Fruit fly (Drosophila melanogaster) whole organism, prepupa: ENCODE results near the gene Tg.

Experiments
- Hr39 ChIP-seq: fragments of 200-800 bp; sonication (Bioruptor generic); optimal IDR thresholded peaks from 2 replicates; lab custom pipeline; 2016; ENCODE audit warnings: missing biosample characterization, missing genetic modification characterization
- lz ChIP-seq: fragments of 200-800 bp; sonication (Bioruptor generic); optimal IDR thresholded peaks from 3 replicates; lab custom pipeline; 2016; ENCODE audit warnings: missing biosample characterization, missing genetic modification characterization
- topi ChIP-seq: fragments of 200-800 bp; sonication (Bioruptor generic); optimal IDR thresholded peaks from 3 replicates; lab custom pipeline; 2016; ENCODE audit warnings: missing biosample characterization, missing genetic modification characterization

- no peak for TF ChIP-seq lz
- TF ChIP-seq Hr39 (GFP tag; lab: Kevin White, UChicago): no peak
- no peak for TF ChIP-seq topi (GFP tag; lab: Kevin White, UChicago)
Observed at dm6 chr2L:7990720-7991119, 20.5 kb upstream of the Tg start.
